Fruit fly (Drosophila melanogaster): ENCODE measurements around the gene Drs.

The Drs gene

DNA sequence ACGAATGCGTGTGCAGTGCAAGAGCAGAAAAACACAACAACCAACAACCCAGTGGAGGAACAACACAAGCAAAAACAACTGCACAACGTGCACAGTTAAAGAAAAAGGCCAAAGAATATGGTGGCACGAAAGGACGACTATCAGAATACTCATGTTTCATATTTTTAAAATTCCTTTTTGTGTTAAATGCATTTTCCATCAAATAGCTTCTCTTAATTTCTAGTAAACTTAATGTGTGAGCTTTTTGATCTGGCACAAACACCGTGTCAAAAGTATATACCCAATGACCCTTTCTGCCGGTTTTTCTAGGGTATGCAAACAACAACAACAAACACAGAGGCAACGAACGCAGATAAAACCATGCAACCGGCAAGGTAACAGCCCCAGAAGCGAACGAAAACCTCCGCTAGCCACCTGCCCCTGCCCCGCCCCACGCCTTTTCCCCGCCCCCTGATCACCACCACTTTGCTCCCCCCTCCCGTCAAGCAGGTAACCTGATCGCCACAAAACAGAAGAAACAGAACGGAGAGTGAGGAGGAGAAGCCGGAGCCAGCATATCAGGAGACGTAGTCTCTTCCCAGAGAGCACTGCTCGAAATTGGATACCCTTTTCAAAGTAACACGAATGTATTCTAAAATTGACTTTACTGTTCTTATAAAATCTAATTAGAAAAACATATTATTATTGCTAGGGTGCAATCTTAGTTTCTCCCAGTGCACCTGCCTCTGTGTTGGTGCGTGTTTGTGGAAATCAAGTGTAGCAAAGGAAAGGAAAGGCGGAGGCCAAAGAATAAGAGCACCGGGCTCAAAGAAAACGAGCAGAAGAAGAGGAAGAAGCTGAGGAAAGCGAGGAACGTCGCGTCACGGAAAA lies 25.7 kb downstream of the Drs start:
- TF ChIP-seq kay (GFP tag; ENCODE audit: borderline replicate concordance) (no peak), pad (GFP tag; optimal IDR thresholded peaks at IDR 0.05) (no peak), Mnt (GFP tag; optimal IDR thresholded peaks at IDR 0.05) (no peak), CG1620 (GFP tag; optimal IDR thresholded peaks at IDR 0.05) (no peak), CG33017 (tag; optimal IDR thresholded peaks at IDR 0.05) (no peak), CG5204 (GFP tag; optimal IDR thresholded peaks at IDR 0.05) (no peak), tj (GFP tag; optimal IDR thresholded peaks at IDR 0.05) (peak; percentile 39), CG14711 (tag; optimal IDR thresholded peaks at IDR 0.05) (no peak)

DNA sequence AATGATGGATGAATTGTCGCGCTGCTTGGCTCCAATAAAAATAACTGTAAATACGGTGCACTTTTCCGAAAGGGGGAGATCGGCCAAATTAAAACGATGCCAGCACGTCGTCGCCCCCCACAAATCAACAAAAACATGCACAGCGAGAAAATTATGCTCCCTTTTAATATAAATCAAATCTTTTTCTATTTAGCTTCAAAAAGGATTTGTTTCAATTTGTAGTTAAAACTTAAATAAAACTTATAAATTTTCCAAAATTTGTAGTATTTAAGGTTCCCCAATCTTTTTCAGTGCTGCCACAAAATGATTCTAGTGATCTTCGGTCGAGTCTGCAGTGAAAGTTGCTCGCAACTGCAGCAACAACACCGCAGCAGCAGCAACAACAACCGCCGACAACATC lies 26.7 kb downstream of the Drs start:
- TF ChIP-seq Clk (GFP tag; optimal IDR thresholded peaks at IDR 0.05): no peak
- peak; percentile 0 for TF ChIP-seq kay (GFP tag; ENCODE audit: borderline replicate concordance)

DNA sequence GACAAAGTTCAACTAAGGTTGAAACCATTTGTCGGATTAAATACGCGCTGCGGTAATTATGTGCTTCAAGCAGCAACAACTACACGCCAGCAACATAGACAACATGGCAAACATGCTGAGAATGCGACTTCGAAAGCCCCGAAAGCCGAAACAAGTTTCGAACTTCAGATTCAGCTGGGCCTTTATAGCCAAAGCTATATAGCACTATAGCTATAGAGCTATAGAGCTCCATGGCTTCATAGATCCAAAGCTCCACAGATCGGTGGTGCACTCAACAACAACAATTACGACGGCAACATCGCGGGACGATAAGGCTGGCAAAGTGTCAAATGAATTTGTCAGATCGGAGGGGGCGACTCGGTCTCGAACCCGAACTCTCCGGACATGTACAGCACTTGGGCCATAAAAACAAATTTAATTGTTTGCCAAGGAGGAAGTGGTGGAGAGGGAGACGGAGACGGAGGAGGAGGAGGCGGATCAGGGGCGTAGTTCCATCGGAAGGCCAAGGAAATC lies 28.0 kb downstream of the Drs start:
- no peak for TF ChIP-seq Mnt (GFP tag; optimal IDR thresholded peaks at IDR 0.05)
- no peak for TF ChIP-seq cnc (optimal IDR thresholded peaks at IDR 0.05)
- TF ChIP-seq CG14711 (tag; optimal IDR thresholded peaks at IDR 0.05): no peak
- TF ChIP-seq ovo (GFP tag; optimal IDR thresholded peaks at IDR 0.05): no peak
- TF ChIP-seq CG7101 (tag; optimal IDR thresholded peaks at IDR 0.05): no peak
- TF ChIP-seq cic (GFP tag; optimal IDR thresholded peaks at IDR 0.05): no peak
- TF ChIP-seq CG1620 (GFP tag; optimal IDR thresholded peaks at IDR 0.05): no peak
- no peak for TF ChIP-seq bab1 (GFP tag; optimal IDR thresholded peaks at IDR 0.05)

DNA sequence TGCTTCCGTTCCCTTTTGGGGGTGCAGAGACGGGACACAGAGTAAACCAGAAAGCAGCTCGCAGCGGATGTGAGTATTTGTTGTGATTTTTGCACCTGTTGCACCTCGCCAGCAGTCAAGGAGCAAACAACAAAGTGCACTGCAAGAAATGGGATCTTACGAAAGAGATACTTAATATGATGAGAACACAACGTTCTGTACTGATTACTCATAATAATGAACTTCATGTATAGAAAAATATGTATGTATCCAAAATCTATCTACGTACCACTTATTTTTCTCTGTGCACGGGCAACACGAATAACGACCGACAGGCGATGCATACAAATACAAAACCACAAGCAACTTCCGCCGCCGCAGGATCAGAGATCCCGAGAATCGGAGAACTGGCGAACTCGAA lies 28.5 kb downstream of the Drs start:
- TF ChIP-seq CG14711 (tag; optimal IDR thresholded peaks at IDR 0.05) (no peak), CG12768 (GFP tag; optimal IDR thresholded peaks at IDR 0.05) (no peak), pad (GFP tag; optimal IDR thresholded peaks at IDR 0.05) (no peak), CG7045 (GFP tag; optimal IDR thresholded peaks at IDR 0.05) (no peak), kay (GFP tag; ENCODE audit: borderline replicate concordance) (no peak)

DNA sequence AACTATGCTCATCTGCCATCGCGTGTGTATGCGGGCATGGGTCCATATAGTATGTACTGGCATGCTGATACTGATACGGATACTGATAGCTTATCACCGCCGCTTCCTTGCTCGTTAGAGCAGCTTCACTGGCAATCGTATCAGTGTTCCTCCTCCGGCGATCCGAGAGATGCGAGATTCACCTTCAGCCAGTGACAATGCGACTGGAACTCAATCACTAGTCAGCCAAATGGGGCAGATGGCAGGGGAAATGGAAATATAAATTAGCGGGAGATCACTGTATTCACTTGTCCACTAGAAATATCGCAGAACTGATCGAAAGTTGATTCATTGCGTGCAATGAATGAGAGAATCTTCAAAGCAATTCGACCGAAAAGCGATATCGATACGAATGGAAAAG lies 29.1 kb downstream of the Drs start:
- peak; percentile 48 for TF ChIP-seq cic (GFP tag; optimal IDR thresholded peaks at IDR 0.05)
- TF ChIP-seq CG7101 (tag; optimal IDR thresholded peaks at IDR 0.05): no peak

DNA sequence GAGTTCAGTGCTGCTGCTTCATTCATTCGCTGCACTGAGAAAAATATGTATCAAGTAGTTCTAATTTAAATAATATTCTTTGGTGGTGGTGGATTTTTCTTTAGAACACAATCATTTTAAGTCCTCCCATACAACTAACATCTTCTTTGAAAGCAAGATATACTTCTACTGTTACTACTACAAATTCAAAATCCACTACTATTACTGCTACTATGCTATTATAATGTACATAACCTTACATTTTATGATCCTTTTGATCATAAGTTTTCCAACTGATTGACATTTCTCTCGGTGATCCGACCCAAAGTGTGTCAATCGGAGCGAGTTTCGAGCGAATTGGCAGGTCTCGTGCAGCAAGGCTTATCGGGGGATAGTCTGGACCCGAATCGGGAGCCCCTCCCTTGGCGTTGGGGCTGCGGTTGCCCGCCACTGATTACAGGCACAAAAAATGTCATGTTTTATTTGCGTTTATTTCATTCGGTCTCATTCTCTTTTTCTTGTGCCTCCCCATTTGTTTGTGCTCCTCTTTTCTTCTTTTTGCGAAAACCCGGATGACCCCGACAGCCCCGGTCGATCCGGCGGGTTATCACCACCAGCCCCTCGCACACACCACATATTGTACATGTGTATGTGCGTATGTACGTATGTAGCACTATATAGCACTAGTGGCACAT lies 30.0 kb downstream of the Drs start:
- no peak for TF ChIP-seq toe (GFP tag; optimal IDR thresholded peaks at IDR 0.05)
- peak; percentile 8 for TF ChIP-seq CG33017 (tag; optimal IDR thresholded peaks at IDR 0.05)
- peak; percentile 51 for TF ChIP-seq cic (GFP tag; optimal IDR thresholded peaks at IDR 0.05)

DNA sequence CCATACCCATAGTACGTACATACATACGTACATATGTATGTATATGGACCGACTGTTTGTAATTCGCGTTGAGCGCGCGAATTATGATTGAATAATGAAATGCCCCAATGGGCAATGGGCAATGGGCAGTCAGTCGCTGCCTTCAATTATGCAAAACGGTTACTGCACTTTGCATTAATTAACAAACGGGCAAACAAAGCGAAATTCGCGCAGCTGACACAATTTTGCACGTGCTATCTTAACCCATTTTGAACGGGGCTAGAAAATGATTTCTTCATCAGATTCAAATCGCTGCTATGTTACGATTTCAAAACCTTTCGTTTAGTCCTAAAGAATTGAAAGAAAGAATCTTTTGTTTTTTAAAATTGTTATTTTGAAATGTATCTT lies 30.6 kb downstream of the Drs start:
- peak; percentile 13 for TF ChIP-seq bab1 (GFP tag; optimal IDR thresholded peaks at IDR 0.05)
- no peak for TF ChIP-seq CG33017 (tag; optimal IDR thresholded peaks at IDR 0.05)
- TF ChIP-seq kay (GFP tag; ENCODE audit: borderline replicate concordance): peak; percentile 69
- TF ChIP-seq CG12768 (GFP tag; optimal IDR thresholded peaks at IDR 0.05): peak; percentile 2
- peak; percentile 67 for TF ChIP-seq tj (GFP tag; optimal IDR thresholded peaks at IDR 0.05)
- TF ChIP-seq Crg-1 (GFP tag; optimal IDR thresholded peaks at IDR 0.05): no peak
- no peak for TF ChIP-seq CG5204 (GFP tag; optimal IDR thresholded peaks at IDR 0.05)

DNA sequence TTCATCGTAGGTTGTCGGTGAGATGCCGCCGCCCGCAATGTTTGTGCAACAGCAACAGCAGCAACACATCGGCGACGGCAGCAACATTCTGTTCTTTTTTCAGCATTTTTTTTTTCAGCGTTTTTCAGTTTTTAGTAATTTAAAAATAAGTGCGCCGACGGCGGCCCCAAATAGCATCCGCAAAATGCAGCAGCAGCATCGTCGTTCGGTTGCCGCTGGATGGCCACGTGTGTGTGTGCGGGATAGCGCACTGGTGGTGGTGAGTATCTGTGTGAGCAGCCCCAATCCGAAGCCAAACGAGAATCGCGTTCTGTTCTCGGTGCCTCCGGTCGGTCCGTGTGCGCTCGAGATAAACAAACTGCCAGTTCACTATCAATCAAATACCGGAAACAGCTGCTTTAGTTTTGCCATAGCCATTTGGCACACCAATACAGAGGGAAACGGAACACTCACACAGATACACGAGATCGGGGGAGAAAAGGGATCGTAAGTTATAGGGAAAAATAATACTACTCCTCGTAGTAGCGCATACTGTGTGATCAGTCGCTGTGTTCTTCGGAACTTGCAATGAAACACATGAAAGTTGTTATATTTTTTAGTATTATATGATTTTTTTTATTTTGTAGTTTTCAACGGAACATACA lies 31.3 kb downstream of the Drs start:
- peak; percentile 80 for TF ChIP-seq cic (GFP tag; optimal IDR thresholded peaks at IDR 0.05)
- no peak for TF ChIP-seq Mnt (GFP tag; optimal IDR thresholded peaks at IDR 0.05)
- peak; percentile 1 for TF ChIP-seq CG12768 (GFP tag; optimal IDR thresholded peaks at IDR 0.05)
- no peak for TF ChIP-seq bab1 (GFP tag; optimal IDR thresholded peaks at IDR 0.05)
- TF ChIP-seq kay (GFP tag; ENCODE audit: borderline replicate concordance): peak; percentile 69
